Worm (Caenorhabditis elegans) whole organism, late embryonic: Measurements from ENCODE around the gene mrps-18B.
A peak's percentile ranks its signal among the peaks of the same experiment; 100 is the strongest.

ENCODE experiments used
- C08G9.2 ChIP-seq: sonication (generic microtip); optimal IDR thresholded peaks from 2 replicates; lab custom pipeline; 2016; ENCODE audit warnings: mild to moderate bottlenecking, missing genetic modification characterization, moderate library complexity, missing compliant biosample characterization
- C38D4.7 ChIP-seq: fragments of 200-800 bp; sonication (Bioruptor generic); optimal IDR thresholded peaks from 2 replicates; lab custom pipeline; 2018; ENCODE audit warnings: mild to moderate bottlenecking, missing genetic modification characterization, moderate library complexity, missing compliant biosample characterization
- F13H6.1 ChIP-seq: sonication (generic microtip); optimal IDR thresholded peaks from 2 replicates; lab custom pipeline; 2016; ENCODE audit warnings: missing genetic modification characterization, missing compliant biosample characterization
- K09A11.1 ChIP-seq: sonication (generic microtip); optimal IDR thresholded peaks from 2 replicates; lab custom pipeline; 2017; ENCODE audit warnings: antibody characterized with exemption, mild to moderate bottlenecking, missing genetic modification characterization, missing compliant biosample characterization; ENCODE audit not compliant: insufficient read depth
- T23F11.4 ChIP-seq: fragments of 200-800 bp; sonication (Bioruptor generic); optimal IDR thresholded peaks from 2 replicates; lab custom pipeline; 2018; ENCODE audit warnings: mild to moderate bottlenecking, missing genetic modification characterization, missing compliant biosample characterization
- Y22D7AL.16 ChIP-seq: sonication (generic microtip); optimal IDR thresholded peaks from 2 replicates; lab custom pipeline; 2016; ENCODE audit warnings: missing genetic modification characterization, missing compliant biosample characterization
- ama-1 ChIP-seq: fragments of 150-350 bp; optimal IDR thresholded peaks from 2 replicates; lab custom pipeline; 2014
- ceh-14 ChIP-seq: sonication (generic microtip); optimal IDR thresholded peaks from 2 replicates; lab custom pipeline; 2016; ENCODE audit warnings: missing genotype, missing genetic modification characterization, missing compliant biosample characterization
- ceh-18 ChIP-seq: sonication (generic microtip); optimal IDR thresholded peaks from 2 replicates; lab custom pipeline; 2016; ENCODE audit warnings: missing genetic modification characterization, missing compliant biosample characterization
- ceh-19 ChIP-seq: fragments of 200-800 bp; sonication (Bioruptor generic); optimal IDR thresholded peaks from 2 replicates; lab custom pipeline; 2018; ENCODE audit warnings: mild to moderate bottlenecking, missing genetic modification characterization, missing compliant biosample characterization
- ceh-2 ChIP-seq: sonication (generic microtip); optimal IDR thresholded peaks from 2 replicates; lab custom pipeline; 2016; ENCODE audit warnings: missing genotype, missing genetic modification characterization, missing compliant biosample characterization
- ceh-22 ChIP-seq: sonication (generic microtip); optimal IDR thresholded peaks from 2 replicates; lab custom pipeline; 2017; ENCODE audit warnings: missing biosample characterization, missing genetic modification characterization
- ceh-30 ChIP-seq: fragments of 150-350 bp; optimal IDR thresholded peaks from 2 replicates; lab custom pipeline; 2014; ENCODE audit warnings: missing biosample characterization, missing genetic modification characterization
- ceh-31 ChIP-seq: sonication (generic microtip); optimal IDR thresholded peaks from 2 replicates; lab custom pipeline; 2016; ENCODE audit warnings: missing genetic modification characterization, missing compliant biosample characterization
- ceh-34 ChIP-seq: sonication (generic microtip); optimal IDR thresholded peaks from 2 replicates; lab custom pipeline; 2016; ENCODE audit warnings: mild to moderate bottlenecking, missing genetic modification characterization, missing compliant biosample characterization
- ceh-45 ChIP-seq: fragments of 200-800 bp; sonication (Bioruptor generic); IDR thresholded peaks from 2 replicates; pipeline ENCODE4 v1.3.6; 2022; ENCODE audit warnings: missing genetic modification reagents, missing genetic modification characterization, missing compliant biosample characterization
- ceh-9 ChIP-seq: sonication (generic microtip); optimal IDR thresholded peaks from 2 replicates; lab custom pipeline; 2016; ENCODE audit warnings: mild to moderate bottlenecking, missing genetic modification characterization, inconsistent platforms, missing compliant biosample characterization
- che-1 ChIP-seq: sonication (generic microtip); optimal IDR thresholded peaks from 2 replicates; lab custom pipeline; 2016; ENCODE audit warnings: mild to moderate bottlenecking, missing genetic modification characterization, missing compliant biosample characterization
- dve-1 ChIP-seq: sonication (generic microtip); optimal IDR thresholded peaks from 2 replicates; lab custom pipeline; 2017; ENCODE audit warnings: antibody characterized with exemption, mild to moderate bottlenecking, missing genetic modification characterization, missing compliant biosample characterization
- elt-2 ChIP-seq: sonication (generic microtip); optimal IDR thresholded peaks from 2 replicates; lab custom pipeline; 2016; ENCODE audit warnings: missing genetic modification reagents, missing genetic modification characterization, missing compliant biosample characterization
- elt-4 ChIP-seq: sonication (generic microtip); optimal IDR thresholded peaks from 2 replicates; lab custom pipeline; 2016; ENCODE audit warnings: missing genetic modification characterization, missing compliant biosample characterization
- ets-4 ChIP-seq: sonication (generic microtip); optimal IDR thresholded peaks from 2 replicates; lab custom pipeline; 2016; ENCODE audit warnings: missing genetic modification characterization, missing compliant biosample characterization
- fax-1 ChIP-seq: sonication (generic microtip); optimal IDR thresholded peaks from 2 replicates; lab custom pipeline; 2016; ENCODE audit warnings: missing genotype, missing genetic modification characterization, missing compliant biosample characterization
- fkh-10 ChIP-seq: fragments of 150-350 bp; optimal IDR thresholded peaks from 2 replicates; lab custom pipeline; 2014; ENCODE audit warnings: missing biosample characterization, missing genetic modification reagents, missing genetic modification characterization
- gmeb-2 ChIP-seq: sonication (generic microtip); optimal IDR thresholded peaks from 2 replicates; lab custom pipeline; 2016; ENCODE audit warnings: missing genetic modification characterization, inconsistent platforms, missing compliant biosample characterization
- hlh-13 ChIP-seq: fragments of 200-800 bp; sonication (Bioruptor generic); optimal IDR thresholded peaks from 2 replicates; lab custom pipeline; 2018; ENCODE audit warnings: mild to moderate bottlenecking, missing genetic modification characterization, missing compliant biosample characterization
- hlh-15 ChIP-seq: sonication (generic microtip); optimal IDR thresholded peaks from 2 replicates; lab custom pipeline; 2016; ENCODE audit warnings: missing genetic modification characterization, missing compliant biosample characterization
- hlh-30 ChIP-seq: sonication (generic microtip); optimal IDR thresholded peaks from 2 replicates; lab custom pipeline; 2017; ENCODE audit warnings: antibody characterized with exemption, missing genetic modification characterization, missing compliant biosample characterization; ENCODE audit not compliant: insufficient read depth
- hlh-6 ChIP-seq: sonication (generic microtip); optimal IDR thresholded peaks from 2 replicates; lab custom pipeline; 2016; ENCODE audit warnings: missing genotype, missing genetic modification characterization, missing compliant biosample characterization
- hlh-8 ChIP-seq: sonication (generic microtip); optimal IDR thresholded peaks from 2 replicates; lab custom pipeline; 2016; ENCODE audit warnings: missing genotype, missing genetic modification characterization, missing compliant biosample characterization
- lim-6 ChIP-seq: sonication (generic microtip); optimal IDR thresholded peaks from 2 replicates; lab custom pipeline; 2016; ENCODE audit warnings: missing genetic modification characterization, missing compliant biosample characterization
- lin-11 ChIP-seq: fragments of 200-800 bp; sonication (Bioruptor generic); optimal IDR thresholded peaks from 2 replicates; lab custom pipeline; 2018; ENCODE audit warnings: mild to moderate bottlenecking, missing genetic modification characterization, missing compliant biosample characterization
- mec-3 ChIP-seq: sonication (generic microtip); optimal IDR thresholded peaks from 2 replicates; lab custom pipeline; 2016; ENCODE audit warnings: borderline replicate concordance, missing genetic modification characterization, missing compliant biosample characterization
- nfya-1 ChIP-seq: sonication (generic microtip); optimal IDR thresholded peaks from 2 replicates; lab custom pipeline; 2017; ENCODE audit warnings: missing genetic modification characterization, mild to moderate bottlenecking, missing compliant biosample characterization, antibody characterized with exemption, moderate library complexity
- odd-2 ChIP-seq: sonication (generic microtip); optimal IDR thresholded peaks from 2 replicates; lab custom pipeline; 2017; ENCODE audit warnings: antibody characterized with exemption, mild to moderate bottlenecking, missing genetic modification characterization, missing compliant biosample characterization
- pat-9 ChIP-seq: fragments of 200-800 bp; sonication (Bioruptor generic); optimal IDR thresholded peaks from 2 replicates; lab custom pipeline; 2018; ENCODE audit warnings: mild to moderate bottlenecking, missing genetic modification characterization, moderate library complexity, missing compliant biosample characterization
- pax-1 ChIP-seq: fragments of 150-350 bp; optimal IDR thresholded peaks from 2 replicates; lab custom pipeline; 2014; ENCODE audit warnings: missing biosample characterization, missing genetic modification characterization
- pha-2 ChIP-seq: sonication (generic microtip); optimal IDR thresholded peaks from 2 replicates; lab custom pipeline; 2017; ENCODE audit warnings: mild to moderate bottlenecking, missing genetic modification characterization, missing compliant biosample characterization
- pha-4 ChIP-seq: fragments of 150-350 bp; optimal IDR thresholded peaks from 2 replicates; lab custom pipeline; 2018; ENCODE audit warnings: missing biosample characterization, missing genetic modification reagents, missing genetic modification characterization
- pqm-1 ChIP-seq: sonication (generic microtip); optimal IDR thresholded peaks from 2 replicates; lab custom pipeline; 2016; ENCODE audit warnings: missing genetic modification characterization, missing compliant biosample characterization
- ref-2 ChIP-seq: sonication (generic microtip); optimal IDR thresholded peaks from 2 replicates; lab custom pipeline; 2016; ENCODE audit warnings: missing genetic modification characterization, missing compliant biosample characterization
- rnt-1 ChIP-seq: sonication (generic microtip); optimal IDR thresholded peaks from 2 replicates; lab custom pipeline; 2016; ENCODE audit warnings: missing genetic modification characterization, missing compliant biosample characterization
- sdc-2 ChIP-seq: sonication (generic microtip); optimal IDR thresholded peaks from 2 replicates; lab custom pipeline; 2016; ENCODE audit warnings: missing genotype, missing genetic modification characterization, missing compliant biosample characterization
- ttx-3 ChIP-seq: sonication (generic microtip); optimal IDR thresholded peaks from 2 replicates; lab custom pipeline; 2016; ENCODE audit warnings: missing genetic modification reagents, missing genetic modification characterization, missing compliant biosample characterization
- unc-3 ChIP-seq, 2 experiments: fragments of 200-800 bp in 1 of 2; sonication (Bioruptor generic) in 1 of 2; sonication (generic microtip) in 1 of 2; conservative IDR thresholded peaks in 1 of 2; optimal IDR thresholded peaks in 1 of 2; 2 replicates each; pipeline versions ENCODE4 v1.3.6 to Lab custom; 2016 to 2022; ENCODE audit warnings: missing compliant biosample characterization in 2 of 2, missing genetic modification characterization in 2 of 2, missing genetic modification reagents in 1 of 2
- unc-42 ChIP-seq: sonication (generic microtip); optimal IDR thresholded peaks from 2 replicates; lab custom pipeline; 2016; ENCODE audit warnings: missing genotype, missing genetic modification characterization, missing compliant biosample characterization
- unc-55 ChIP-seq: sonication (generic microtip); optimal IDR thresholded peaks from 2 replicates; lab custom pipeline; 2017; ENCODE audit warnings: missing biosample characterization, missing genetic modification reagents, missing genetic modification characterization
- unc-86 ChIP-seq: sonication (generic microtip); optimal IDR thresholded peaks from 2 replicates; lab custom pipeline; 2016; ENCODE audit warnings: missing genetic modification characterization, missing compliant biosample characterization
- zip-5 ChIP-seq: sonication (generic microtip); optimal IDR thresholded peaks from 2 replicates; lab custom pipeline; 2016; ENCODE audit warnings: missing genetic modification characterization, missing compliant biosample characterization
- ztf-16 ChIP-seq: sonication (generic microtip); optimal IDR thresholded peaks from 2 replicates; lab custom pipeline; 2017; ENCODE audit warnings: missing genetic modification characterization, missing compliant biosample characterization

mrps-18B gene

DNA sequence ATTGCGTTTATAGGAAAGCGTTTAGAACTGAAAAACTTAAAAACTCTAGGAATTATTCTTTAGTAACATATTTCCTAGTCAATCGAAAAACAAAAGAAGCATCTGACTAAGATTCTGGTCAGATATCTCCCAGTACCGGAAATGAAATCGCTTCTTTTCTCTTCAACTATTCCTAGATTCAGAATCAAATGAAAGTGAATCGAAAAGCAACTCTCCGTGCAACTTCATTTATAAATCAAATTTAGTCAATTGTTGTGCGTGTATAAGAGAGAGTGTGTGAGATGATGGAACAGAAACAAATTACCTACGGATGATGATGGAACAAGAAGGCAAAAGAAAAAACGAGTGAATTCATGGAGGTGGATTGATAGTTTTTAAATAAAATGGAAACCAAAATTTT is 33.7 kb downstream of the mrps-18B start:
- TF ChIP-seq fkh-10 (GFP tag; lab: Kevin White, UChicago) (peak; percentile 14), mec-3 (no peak), unc-42 (tag; lab: Kevin White, UChicago) (peak; percentile 97)

DNA sequence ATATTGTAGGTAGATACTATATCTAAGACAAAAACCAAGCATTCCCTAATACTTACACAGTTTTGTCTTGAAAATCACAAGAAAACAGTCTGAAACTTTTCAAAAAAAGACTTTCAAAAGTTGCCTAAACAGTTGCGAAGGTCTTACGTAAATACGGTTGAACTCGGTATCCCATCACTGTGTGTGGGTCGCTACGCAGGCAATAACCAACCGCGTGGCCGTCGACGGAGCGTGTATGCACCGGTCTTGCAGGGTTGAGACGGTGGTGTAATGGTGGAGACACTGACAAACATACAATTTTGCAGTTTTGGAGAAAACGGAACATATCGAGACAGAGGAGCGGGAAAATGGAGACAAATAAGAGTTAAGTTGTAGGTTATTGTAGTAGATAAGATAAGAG is 35.7 kb downstream of the mrps-18B start, which contains the start of gene iff-2:
TSS of gene iff-2 (minus strand) at position 141 of the 400 bp plus-strand sequence.
- peak; percentile 43; the same call in 1 of the 2 replicates for TF ChIP-seq unc-3 (GFP tag; conservative IDR thresholded peaks at IDR 0.05; lab: Robert Waterston, UW)
- peak; percentile 48 for TF ChIP-seq unc-3 (tag; optimal IDR thresholded peaks at IDR 0.05; lab: Kevin White, UChicago)
- TF ChIP-seq fax-1 (tag; lab: Kevin White, UChicago) = no peak
- TF ChIP-seq lim-6 (tag; lab: Kevin White, UChicago) = no peak
- TF ChIP-seq pqm-1 (tag; lab: Kevin White, UChicago) = peak; percentile 73
- TF ChIP-seq unc-42 (tag; lab: Kevin White, UChicago) = peak; percentile 93
- TF ChIP-seq hlh-15 = no peak
- peak; percentile 83 for TF ChIP-seq ztf-16 (tag; lab: Kevin White, UChicago)
- peak; percentile 67 for TF ChIP-seq ceh-22 (tag; lab: Kevin White, UChicago)
- peak; percentile 72 for TF ChIP-seq pat-9 (tag; lab: Kevin White, UChicago)
- peak; percentile 78 for TF ChIP-seq sdc-2 (tag; lab: Kevin White, UChicago)
- TF ChIP-seq dve-1 = peak; percentile 98
- TF ChIP-seq F13H6.1 (tag; lab: Kevin White, UChicago) = peak; percentile 66
- TF ChIP-seq ttx-3 (tag; lab: Kevin White, UChicago) = peak; percentile 37
- peak; percentile 28 for TF ChIP-seq hlh-6
- peak; percentile 83 for TF ChIP-seq ceh-14
- TF ChIP-seq lin-11 (tag; lab: Kevin White, UChicago) = peak; percentile 13
- TF ChIP-seq rnt-1 = peak; percentile 95
- peak; percentile 97 for TF ChIP-seq ref-2 (tag; lab: Kevin White, UChicago)
- TF ChIP-seq ceh-34 (tag; lab: Kevin White, UChicago) = peak; percentile 96
- TF ChIP-seq C38D4.7 = peak; percentile 18
- TF ChIP-seq C08G9.2 (tag; lab: Kevin White, UChicago) = peak; percentile 65
- TF ChIP-seq nfya-1 = peak; percentile 97
- TF ChIP-seq odd-2 (tag; lab: Kevin White, UChicago) = peak; percentile 41
- TF ChIP-seq fkh-10 (GFP tag; lab: Kevin White, UChicago) = peak; percentile 59
- TF ChIP-seq ceh-19 (GFP tag; lab: Kevin White, UChicago) = peak; percentile 62
- TF ChIP-seq Y22D7AL.16 (tag; lab: Kevin White, UChicago) = no peak
- peak; percentile 51 for TF ChIP-seq ama-1 (lab: Kevin White, UChicago)
- peak; percentile 99 for TF ChIP-seq ceh-18 (tag; lab: Kevin White, UChicago)
- TF ChIP-seq pha-4 (tag; lab: Kevin White, UChicago) = no peak
- peak; percentile 95 for TF ChIP-seq ceh-31 (tag; lab: Kevin White, UChicago)
- TF ChIP-seq ceh-2 (tag; lab: Kevin White, UChicago) = peak; percentile 76
- peak; percentile 83 for TF ChIP-seq pax-1 (tag; lab: Kevin White, UChicago)
- TF ChIP-seq zip-5 (tag; lab: Kevin White, UChicago) = no peak
- no peak for TF ChIP-seq hlh-13 (GFP tag; lab: Kevin White, UChicago)
- TF ChIP-seq ceh-30 (tag; lab: Kevin White, UChicago) = peak; percentile 39
- TF ChIP-seq che-1 = no peak
- TF ChIP-seq T23F11.4 (GFP tag; lab: Kevin White, UChicago) = peak; percentile 69
- peak; percentile 80 for TF ChIP-seq K09A11.1 (tag; lab: Kevin White, UChicago)
- TF ChIP-seq pha-2 (tag; lab: Kevin White, UChicago) = peak; percentile 46
- peak; percentile 86 for TF ChIP-seq unc-55 (GFP tag; lab: Kevin White, UChicago)
- peak; percentile 100 for TF ChIP-seq hlh-30 (tag; lab: Kevin White, UChicago)
- peak; percentile 89 for TF ChIP-seq ets-4 (tag; lab: Kevin White, UChicago)
- TF ChIP-seq mec-3 = no peak
- peak; percentile 50 for TF ChIP-seq hlh-8
- peak; percentile 91 for TF ChIP-seq elt-2 (tag; lab: Kevin White, UChicago)
- peak; percentile 76 for TF ChIP-seq unc-86
- TF ChIP-seq gmeb-2 (tag; lab: Kevin White, UChicago) = no peak
- peak; percentile 62; the same call in 1 of the 2 replicates for TF ChIP-seq ceh-45
- TF ChIP-seq elt-4 (tag; lab: Kevin White, UChicago) = no peak
- TF ChIP-seq ceh-9 (tag; lab: Kevin White, UChicago) = no peak
